Worm (Caenorhabditis elegans): ENCODE data around the gene ZK180.7.

The ZK180.7 gene

DNA sequence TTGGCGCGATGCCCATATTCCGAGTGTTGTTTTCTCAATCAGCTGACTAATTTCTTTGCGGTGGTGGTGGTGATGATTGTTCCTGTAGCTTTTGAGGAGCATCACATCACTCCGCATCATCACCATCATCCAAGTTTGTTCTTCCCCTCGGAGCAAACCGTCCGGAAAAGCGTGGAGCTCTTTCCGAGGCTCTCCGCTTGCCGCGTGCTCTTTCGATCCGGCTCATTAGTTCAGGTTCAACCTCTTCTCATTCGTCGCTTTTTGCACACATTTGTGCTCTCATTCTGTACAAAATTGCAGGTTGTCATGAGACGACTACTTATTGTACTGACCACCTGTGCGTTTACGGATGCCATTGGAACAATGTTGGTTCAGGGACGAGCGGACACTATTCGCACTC, 25.2 kb upstream of the ZK180.7 start, which contains the start of gene M01H9.5:
TSS of gene M01H9.5 (plus strand) at position 301 of the 400 bp plus-strand sequence.
- TF ChIP-seq dao-5 (tag; optimal IDR thresholded peaks at IDR 0.05) (no peak), him-1 (tag; optimal IDR thresholded peaks at IDR 0.05) (no peak), W03F9.2 (tag; optimal IDR thresholded peaks at IDR 0.05) (no peak)

DNA sequence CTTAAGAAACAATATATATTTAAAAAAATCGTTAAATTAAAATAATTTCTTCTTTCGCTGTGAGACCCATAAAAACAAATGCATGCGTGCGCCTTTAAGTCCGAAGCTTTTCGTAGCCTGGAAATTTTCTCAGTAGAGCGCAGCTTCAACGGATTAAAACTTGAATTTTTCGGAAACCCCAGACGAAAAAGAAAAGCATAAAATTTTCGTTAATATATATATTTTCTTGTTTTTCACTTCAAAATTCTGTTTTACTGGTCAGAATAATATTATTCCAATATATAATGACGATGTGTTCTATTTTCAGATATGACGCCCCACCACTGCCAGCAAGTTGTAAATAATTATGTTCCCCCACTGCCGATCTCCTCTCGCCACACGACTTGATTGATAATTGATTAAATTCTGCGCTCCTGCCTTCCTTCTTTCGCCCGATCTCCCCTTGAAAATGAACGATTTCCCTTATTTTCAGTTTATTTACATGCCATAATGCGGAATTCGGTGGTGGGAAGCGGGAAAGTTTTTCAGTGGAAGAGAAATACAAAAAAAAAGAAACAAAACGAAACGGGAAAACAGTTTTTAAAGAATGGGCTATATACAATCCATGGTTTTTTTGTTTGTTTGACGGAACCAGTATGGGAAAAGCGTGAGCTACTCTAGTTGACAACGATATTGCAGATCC, 22.2 kb upstream of the ZK180.7 start:
- TF ChIP-seq W03F9.2 (tag; optimal IDR thresholded peaks at IDR 0.05): peak; percentile 17
- no peak for TF ChIP-seq dao-5 (tag; optimal IDR thresholded peaks at IDR 0.05)
- peak; percentile 18 for TF ChIP-seq him-1 (tag; optimal IDR thresholded peaks at IDR 0.05)

DNA sequence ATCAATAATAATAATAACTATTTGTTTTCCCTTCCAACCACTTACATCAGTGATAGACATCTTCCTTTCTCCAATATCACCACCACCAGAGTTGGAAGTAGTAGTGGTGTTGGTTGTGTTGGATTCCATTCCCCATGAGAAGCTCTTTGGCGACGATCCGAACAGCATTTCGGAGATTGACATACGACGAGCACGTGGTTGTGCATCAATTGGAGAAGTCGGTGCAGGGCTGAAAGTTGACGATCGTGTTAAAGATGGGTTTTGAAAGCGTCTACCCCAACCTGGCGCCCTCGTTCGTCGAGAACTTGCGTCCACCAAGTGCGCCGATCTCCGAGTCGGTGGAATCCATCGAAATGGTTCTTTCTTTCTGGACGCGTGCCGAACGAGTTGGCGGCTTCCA, 21.3 kb upstream of the ZK180.7 start:
- TF ChIP-seq dao-5 (tag; optimal IDR thresholded peaks at IDR 0.05): no peak
- TF ChIP-seq him-1 (tag; optimal IDR thresholded peaks at IDR 0.05): no peak
- TF ChIP-seq W03F9.2 (tag; optimal IDR thresholded peaks at IDR 0.05): no peak

DNA sequence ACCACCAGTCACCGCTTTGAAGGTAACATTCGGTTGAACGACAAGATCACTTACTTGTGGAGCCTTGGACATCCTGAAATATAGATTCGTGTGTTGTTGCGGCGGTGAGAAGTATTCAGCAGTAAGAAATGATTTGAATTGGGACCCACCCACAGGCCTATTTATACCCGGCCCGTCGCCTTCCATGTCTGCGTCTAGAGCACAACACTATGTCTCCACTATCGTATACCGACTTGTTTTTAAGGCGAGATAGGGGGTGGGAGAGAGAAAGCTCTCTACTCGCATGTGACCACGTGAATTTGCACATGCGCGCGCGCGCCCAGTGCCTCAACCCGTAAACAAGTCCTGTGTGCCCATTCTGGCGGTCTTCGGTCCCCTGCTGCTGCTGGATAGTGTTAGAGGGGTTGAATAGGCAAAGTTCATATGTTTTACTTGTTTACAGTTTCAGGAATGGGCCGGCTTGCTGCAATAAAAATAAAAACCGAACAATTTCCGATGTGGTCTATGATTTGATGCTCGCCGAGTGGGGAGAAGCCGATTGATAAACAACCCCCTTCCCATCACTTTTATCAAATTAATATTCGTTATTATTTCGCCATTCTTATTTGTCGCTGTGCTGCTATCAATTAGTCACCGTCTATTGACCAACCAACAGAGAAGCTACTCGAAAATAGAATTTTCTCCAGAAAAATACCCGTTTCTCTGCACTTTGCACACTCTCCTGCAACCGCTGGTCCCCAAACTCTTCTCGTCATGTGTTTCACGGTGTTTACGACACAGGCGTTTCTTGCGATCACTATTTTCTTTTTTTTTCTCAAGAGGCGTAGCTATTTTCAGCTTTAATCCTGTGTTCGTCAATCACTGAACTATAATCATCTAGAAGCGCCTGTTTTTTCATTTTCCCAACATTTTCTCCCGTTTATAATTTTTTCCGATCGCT, 20.3 kb upstream of the ZK180.7 start:
- peak; percentile 27 for TF ChIP-seq W03F9.2 (tag; optimal IDR thresholded peaks at IDR 0.05)
- TF ChIP-seq him-1 (tag; optimal IDR thresholded peaks at IDR 0.05): peak; percentile 3
- peak; percentile 25 for TF ChIP-seq dao-5 (tag; optimal IDR thresholded peaks at IDR 0.05)

ce11 chrIV:4470885-4471772, 19.2 kb upstream of the ZK180.7 start:
- TF ChIP-seq W03F9.2 (tag; optimal IDR thresholded peaks at IDR 0.05): peak; percentile 4
- TF ChIP-seq dao-5 (tag; optimal IDR thresholded peaks at IDR 0.05): no peak
- no peak for TF ChIP-seq him-1 (tag; optimal IDR thresholded peaks at IDR 0.05)

- TF ChIP-seq dao-5 (tag; optimal IDR thresholded peaks at IDR 0.05): no peak
- no peak for TF ChIP-seq him-1 (tag; optimal IDR thresholded peaks at IDR 0.05)
- TF ChIP-seq W03F9.2 (tag; optimal IDR thresholded peaks at IDR 0.05): no peak
Observed at ce11 chrIV:4472418-4473173, 17.7 kb upstream of the ZK180.7 start.

- TF ChIP-seq W03F9.2 (tag; optimal IDR thresholded peaks at IDR 0.05) (no peak), dao-5 (tag; optimal IDR thresholded peaks at IDR 0.05) (no peak), him-1 (tag; optimal IDR thresholded peaks at IDR 0.05) (no peak)
Observed at ce11 chrIV:4473767-4474166, 16.6 kb upstream of the ZK180.7 start.

DNA sequence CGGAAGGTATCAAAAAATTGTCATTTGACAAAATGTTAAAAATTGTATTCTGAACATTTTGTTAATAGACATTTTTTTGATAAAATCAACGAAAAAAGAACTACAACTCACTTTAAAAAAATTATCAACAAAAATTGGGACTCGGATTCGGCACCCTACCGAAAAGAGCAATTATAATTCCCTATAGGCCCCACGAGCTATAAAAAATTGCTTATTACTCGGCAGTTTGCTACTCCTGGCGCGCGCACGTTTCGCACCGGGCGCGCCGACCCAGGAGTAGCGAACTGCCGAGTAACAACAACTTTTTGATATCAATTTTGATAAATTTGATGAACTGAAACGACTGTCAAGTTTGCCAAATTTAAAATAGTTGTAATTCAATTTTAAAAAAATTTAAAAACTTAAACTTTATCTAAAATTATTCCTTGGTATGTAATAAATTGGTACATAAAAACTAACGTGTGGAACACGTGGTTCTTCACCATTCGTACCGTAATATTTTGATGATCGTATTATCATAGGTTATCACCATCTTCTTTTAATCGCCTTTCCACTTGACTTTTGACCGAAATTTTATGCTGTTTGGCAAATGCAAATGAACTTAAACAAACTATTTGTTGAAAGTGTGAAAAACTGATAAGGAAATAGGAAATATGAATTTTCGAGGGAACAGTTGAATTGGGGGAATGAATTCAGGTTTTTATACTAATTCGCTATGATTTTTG, 14.8 kb upstream of the ZK180.7 start:
- TF ChIP-seq him-1 (tag; optimal IDR thresholded peaks at IDR 0.05): no peak
- no peak for TF ChIP-seq W03F9.2 (tag; optimal IDR thresholded peaks at IDR 0.05)
- no peak for TF ChIP-seq dao-5 (tag; optimal IDR thresholded peaks at IDR 0.05)

DNA sequence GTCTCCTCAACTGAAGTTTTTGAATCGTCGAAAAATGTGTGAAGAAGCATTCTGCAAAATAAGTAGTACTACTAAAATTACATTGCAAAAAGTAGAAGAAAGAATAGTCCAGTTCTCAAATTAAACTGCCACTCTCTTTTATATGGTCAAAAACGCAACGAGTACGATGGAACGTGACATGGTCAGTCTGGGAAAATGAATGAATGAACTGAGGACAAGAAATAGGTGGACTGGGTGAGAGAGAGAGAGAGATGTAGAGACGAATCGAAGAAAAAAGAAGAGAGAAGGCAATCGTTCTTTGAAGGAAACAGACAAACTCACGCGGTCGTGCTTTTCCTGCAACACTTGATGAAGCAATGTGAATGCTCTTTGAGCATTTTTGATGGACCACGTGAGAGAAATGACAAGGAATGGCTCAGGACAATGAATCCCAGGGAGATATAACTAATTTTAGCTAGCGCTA, 13.3 kb upstream of the ZK180.7 start, which contains the start of gene M01H9.3:
TSS of gene M01H9.3 (minus strand) at position 51 of the 463 bp plus-strand sequence.
- TF ChIP-seq him-1 (tag; optimal IDR thresholded peaks at IDR 0.05): no peak
- no peak for TF ChIP-seq dao-5 (tag; optimal IDR thresholded peaks at IDR 0.05)

- TF ChIP-seq dao-5 (tag; optimal IDR thresholded peaks at IDR 0.05) (no peak), him-1 (tag; optimal IDR thresholded peaks at IDR 0.05) (no peak), W03F9.2 (tag; optimal IDR thresholded peaks at IDR 0.05) (no peak)
Observed at ce11 chrIV:4478612-4479011, 11.7 kb upstream of the ZK180.7 start.

DNA sequence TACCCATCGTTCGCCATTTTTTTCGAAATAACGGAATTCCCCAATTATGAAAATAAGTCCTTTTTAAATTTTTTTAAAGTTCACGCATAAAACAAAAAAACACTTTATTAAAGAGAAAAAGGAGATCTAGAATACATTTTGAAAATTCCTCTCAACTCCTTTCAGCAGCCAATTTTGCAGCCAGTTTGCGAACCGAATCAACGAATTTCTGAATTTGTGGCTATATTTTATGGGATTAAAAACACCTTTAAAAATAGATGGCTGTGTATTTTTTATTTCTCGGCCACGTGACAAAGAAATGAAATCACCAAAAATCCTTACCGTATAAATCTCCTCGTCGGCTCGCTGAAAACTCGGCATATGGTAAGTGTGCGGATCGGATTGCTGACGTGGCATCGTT, 10.3 kb upstream of the ZK180.7 start, which contains the start of gene M01H9.10:
TSS of gene M01H9.10 (minus strand) at position 101 of the 400 bp plus-strand sequence.
- TF ChIP-seq him-1 (tag; optimal IDR thresholded peaks at IDR 0.05) (no peak), W03F9.2 (tag; optimal IDR thresholded peaks at IDR 0.05) (no peak)

- no peak for TF ChIP-seq dao-5 (tag; optimal IDR thresholded peaks at IDR 0.05)
- TF ChIP-seq W03F9.2 (tag; optimal IDR thresholded peaks at IDR 0.05): no peak
- no peak for TF ChIP-seq him-1 (tag; optimal IDR thresholded peaks at IDR 0.05)
Observed at ce11 chrIV:4481298-4481697, 9.0 kb upstream of the ZK180.7 start.
